Worm (Caenorhabditis elegans): ENCODE measurements around the gene ugt-52.
"Not testable (repeated sequence)": the region's sequence is repeated elsewhere in the genome, so short reads cannot be mapped to it uniquely, and the experiment has no call there.

Gene ugt-52

DNA sequence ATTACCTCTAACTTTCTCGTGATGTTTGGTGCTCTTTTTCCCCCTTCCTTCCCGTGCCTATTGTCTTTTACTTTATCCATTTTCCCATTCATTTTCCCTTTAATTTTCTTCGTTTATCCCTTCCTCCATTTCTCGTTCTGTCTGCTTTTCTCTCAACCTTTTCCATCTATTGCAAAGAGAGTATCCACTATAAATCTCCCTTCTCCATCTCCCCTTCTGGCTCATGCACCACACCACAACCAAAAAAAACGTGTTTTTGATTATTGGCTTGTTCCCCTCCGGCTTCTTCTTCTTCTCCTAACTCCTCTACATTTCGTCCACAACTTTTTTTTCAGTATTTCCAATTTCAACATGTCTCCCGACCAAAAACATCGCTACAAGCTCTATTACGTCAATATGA is 18.3 kb upstream of the ugt-52 start, which contains the start of gene gst-40:
Gene gst-40, plus strand, starts transcription at position 236 of the 400 bp plus-strand sequence.
- TF ChIP-seq med-1 (GFP tag; optimal IDR thresholded peaks at IDR 0.05; ENCODE audit: insufficient read depth) = no peak
- TF ChIP-seq ref-1 (GFP tag; conservative IDR thresholded peaks at IDR 0.05) = no peak
- no peak for TF ChIP-seq flt-1 (GFP tag; IDR thresholded peaks at IDR 0.05)
- TF ChIP-seq cog-1 (tag; optimal IDR thresholded peaks at IDR 0.05) = no peak
- TF ChIP-seq tab-1 (GFP tag; IDR thresholded peaks at IDR 0.05) = no peak
- no peak for TF ChIP-seq klf-2 (GFP tag; conservative IDR thresholded peaks at IDR 0.05)
- TF ChIP-seq T22C8.4 (GFP tag; IDR thresholded peaks at IDR 0.05) = no peak
- no peak for TF ChIP-seq ztf-29 (GFP tag; IDR thresholded peaks at IDR 0.05)
- TF ChIP-seq ztf-23 (GFP tag; IDR thresholded peaks at IDR 0.05) = no peak

DNA sequence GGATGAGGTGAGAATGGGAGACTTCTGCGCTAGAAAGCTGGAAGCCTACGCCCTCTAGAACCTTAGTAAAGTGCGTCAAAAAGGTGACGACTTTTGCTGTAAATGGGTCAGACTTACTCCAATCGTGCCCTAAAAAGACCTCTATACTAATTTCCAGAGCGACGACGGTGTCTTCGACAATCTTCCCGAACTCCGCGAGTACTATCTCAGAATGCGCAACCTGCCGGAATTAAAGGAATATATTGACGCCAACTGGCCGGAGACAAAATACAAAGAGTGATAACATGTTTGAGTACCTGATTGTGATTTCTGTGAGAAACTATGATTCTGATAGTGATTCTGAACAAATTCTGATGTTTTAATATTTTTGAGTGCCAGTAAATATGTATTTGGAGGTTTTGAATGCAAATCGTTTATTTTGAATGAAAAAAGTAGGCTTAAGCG is 16.5 kb upstream of the ugt-52 start:
- TF ChIP-seq T22C8.4 (GFP tag; IDR thresholded peaks at IDR 0.05) (no peak), ztf-29 (GFP tag; IDR thresholded peaks at IDR 0.05) (no peak), med-1 (GFP tag; optimal IDR thresholded peaks at IDR 0.05; ENCODE audit: insufficient read depth) (no peak)

DNA sequence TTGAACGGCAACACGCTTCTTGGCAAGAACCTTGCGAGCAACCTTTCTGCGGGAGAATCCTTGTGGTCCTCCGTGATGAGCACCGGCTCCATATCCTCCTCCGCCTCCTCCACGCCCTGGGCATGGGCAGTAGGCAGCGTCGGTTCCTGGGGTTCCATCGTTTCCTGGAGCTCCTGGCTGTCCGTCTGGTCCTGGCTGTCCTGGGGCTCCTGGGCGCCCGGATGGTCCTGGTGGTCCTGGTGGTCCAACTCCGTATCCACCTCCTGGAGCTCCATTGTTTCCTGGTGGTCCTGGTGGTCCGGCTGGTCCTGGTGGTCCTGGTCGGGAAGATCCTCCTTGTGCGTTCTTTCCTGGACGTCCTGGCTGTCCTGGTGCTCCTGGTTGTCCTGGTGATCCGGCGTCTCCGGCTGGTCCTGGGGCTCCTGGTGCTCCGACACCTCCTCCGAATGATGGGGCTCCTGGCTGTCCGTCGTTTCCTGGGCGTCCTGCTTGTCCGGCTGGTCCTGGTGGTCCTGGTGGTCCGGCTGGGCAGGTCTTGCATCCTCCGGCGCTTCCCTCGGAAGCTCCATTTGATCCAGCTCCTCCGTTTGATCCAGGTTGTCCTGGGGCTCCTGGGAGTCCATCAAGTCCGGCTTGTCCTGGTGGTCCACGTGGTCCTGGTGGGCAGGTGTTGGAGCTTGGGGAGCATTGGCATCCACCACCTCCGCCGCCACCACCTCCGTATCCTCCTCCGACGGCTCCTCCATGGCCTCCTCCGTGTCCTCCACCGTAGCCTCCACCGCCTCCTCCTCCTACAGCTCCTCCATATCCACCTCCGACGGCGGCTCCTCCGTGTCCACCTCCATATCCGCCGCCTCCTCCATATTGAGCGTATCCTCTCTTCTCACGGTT is 15.9 kb upstream of the ugt-52 start:
- TF ChIP-seq klf-2 (GFP tag; conservative IDR thresholded peaks at IDR 0.05) = no peak
- TF ChIP-seq cog-1 (tag; optimal IDR thresholded peaks at IDR 0.05) = no peak
- TF ChIP-seq ztf-29 (GFP tag; IDR thresholded peaks at IDR 0.05) = no peak
- TF ChIP-seq tab-1 (GFP tag; IDR thresholded peaks at IDR 0.05) = peak; percentile 51; the same call in 1 of the 2 replicates
- no peak for TF ChIP-seq flt-1 (GFP tag; IDR thresholded peaks at IDR 0.05)
- 0 out of 2 replicates have a peak, but pooled peaks have one; percentile 20 for TF ChIP-seq ztf-23 (GFP tag; IDR thresholded peaks at IDR 0.05)
- no peak for TF ChIP-seq ref-1 (GFP tag; conservative IDR thresholded peaks at IDR 0.05)
- TF ChIP-seq med-1 (GFP tag; optimal IDR thresholded peaks at IDR 0.05; ENCODE audit: insufficient read depth) = no peak
- TF ChIP-seq T22C8.4 (GFP tag; IDR thresholded peaks at IDR 0.05) = no peak

DNA sequence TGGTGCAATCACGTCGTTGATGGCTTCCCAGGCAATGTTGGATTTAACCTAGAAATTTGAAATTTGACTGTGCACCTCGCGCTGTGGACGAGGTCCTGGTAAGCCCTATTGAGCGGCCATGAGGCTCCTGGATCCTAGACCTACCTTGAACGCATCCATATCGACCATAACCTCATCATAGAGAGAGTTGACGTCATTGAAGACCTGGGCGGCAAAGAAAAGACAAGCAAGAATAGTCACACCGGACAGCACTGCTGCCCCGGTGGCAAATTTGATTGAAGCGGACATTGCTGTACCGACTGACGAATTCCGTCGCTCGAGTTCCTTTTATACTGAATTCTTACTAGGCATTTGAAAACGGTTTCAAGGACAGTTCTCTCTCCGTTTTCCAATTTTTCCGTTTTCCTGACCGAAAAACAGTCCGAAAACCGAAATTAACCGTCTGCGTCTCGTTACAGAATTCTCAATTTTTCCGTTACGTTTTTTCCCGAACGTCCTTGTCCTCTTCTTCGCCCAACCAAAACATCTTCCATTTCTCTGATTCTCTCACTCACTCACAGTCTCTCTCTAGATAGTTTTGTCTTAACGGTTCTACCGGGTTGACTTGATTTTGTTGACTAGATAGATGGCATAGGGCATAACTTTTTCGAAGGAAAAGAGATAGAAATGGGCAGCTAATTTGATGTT is 15.1 kb upstream of the ugt-52 start, which contains the start of gene col-103:
Gene col-103, minus strand, starts transcription at position 302 of the 687 bp plus-strand sequence.
- TF ChIP-seq ref-1 (GFP tag; conservative IDR thresholded peaks at IDR 0.05) = no peak

DNA sequence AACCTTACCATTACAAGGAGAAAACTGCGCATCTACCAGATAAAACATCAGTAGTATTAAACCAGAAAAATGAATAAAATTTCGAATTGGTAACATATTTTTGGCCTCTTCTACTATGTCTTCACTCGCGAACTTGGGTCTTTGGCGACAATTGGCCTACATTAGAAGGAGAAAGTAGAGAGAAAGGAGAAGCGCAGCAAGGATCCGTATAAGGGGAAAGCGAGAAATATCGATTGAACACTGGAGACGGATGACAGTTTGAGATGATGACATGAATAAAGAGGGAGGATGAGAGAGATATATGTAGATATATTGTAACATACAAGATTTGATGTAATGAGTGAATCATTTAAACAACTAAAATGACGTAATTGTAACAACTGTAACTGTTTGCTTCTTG is 10.3 kb upstream of the ugt-52 start, which contains the start of gene F56B3.2:
Gene F56B3.2, minus strand, starts transcription at position 273 of the 400 bp plus-strand sequence.
- TF ChIP-seq ref-1 (GFP tag; conservative IDR thresholded peaks at IDR 0.05) = no peak
- no peak for TF ChIP-seq cog-1 (tag; optimal IDR thresholded peaks at IDR 0.05)
- TF ChIP-seq klf-2 (GFP tag; conservative IDR thresholded peaks at IDR 0.05) = no peak
- no peak for TF ChIP-seq ztf-23 (GFP tag; IDR thresholded peaks at IDR 0.05)
- no peak for TF ChIP-seq ztf-29 (GFP tag; IDR thresholded peaks at IDR 0.05)
- no peak for TF ChIP-seq flt-1 (GFP tag; IDR thresholded peaks at IDR 0.05)
- TF ChIP-seq tab-1 (GFP tag; IDR thresholded peaks at IDR 0.05) = no peak
- no peak for TF ChIP-seq med-1 (GFP tag; optimal IDR thresholded peaks at IDR 0.05; ENCODE audit: insufficient read depth)
- TF ChIP-seq T22C8.4 (GFP tag; IDR thresholded peaks at IDR 0.05) = no peak

DNA sequence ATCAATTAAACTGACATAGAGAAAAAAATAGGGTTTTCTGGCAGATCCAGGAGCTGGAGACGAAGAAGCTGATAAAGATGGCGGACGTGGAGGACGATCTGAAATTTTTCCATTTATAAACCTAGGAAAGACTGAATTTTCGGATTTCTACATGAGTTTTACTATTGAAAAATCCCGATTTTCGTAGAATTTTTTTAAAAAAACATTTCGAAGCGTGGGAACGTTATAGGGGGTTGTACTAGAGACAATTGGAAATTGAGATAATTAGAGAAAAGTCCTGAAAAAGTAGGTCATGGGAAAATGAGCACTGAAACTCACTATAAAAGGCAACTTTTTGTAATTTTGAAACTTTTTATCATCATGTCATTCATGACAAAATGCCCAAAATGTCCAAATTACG is 7.5 kb upstream of the ugt-52 start, which contains the start of gene F56B3.9:
Gene F56B3.9, plus strand, starts transcription at position 301 of the 400 bp plus-strand sequence.
- not testable (repeated sequence) for TF ChIP-seq flt-1, tab-1, ztf-29 (GFP tag; IDR thresholded peaks at IDR 0.05)

DNA sequence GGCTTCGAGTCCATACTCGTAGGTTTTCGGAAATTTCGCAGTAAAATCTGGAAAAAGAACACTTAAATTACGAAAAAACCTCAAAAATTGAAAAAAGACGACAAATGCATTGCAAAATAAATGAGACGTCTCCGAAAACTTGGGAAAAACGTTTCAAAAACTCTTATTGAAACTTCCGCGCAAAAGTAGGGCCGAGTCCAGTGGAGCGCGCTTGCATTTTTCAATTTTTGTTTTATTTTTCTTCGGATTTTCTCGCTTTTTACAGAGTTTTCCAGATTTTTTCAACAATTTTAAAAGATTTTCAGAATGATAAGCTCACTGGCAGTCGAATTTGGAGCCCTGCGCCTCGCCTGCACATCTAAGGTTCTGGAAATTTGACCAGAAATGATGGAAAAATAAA is 5.7 kb upstream of the ugt-52 start, which contains the start of gene mrpl-2:
Gene mrpl-2, plus strand, starts transcription at position 307 of the 400 bp plus-strand sequence.
- no peak for TF ChIP-seq cog-1 (tag; optimal IDR thresholded peaks at IDR 0.05)
- TF ChIP-seq med-1 (GFP tag; optimal IDR thresholded peaks at IDR 0.05; ENCODE audit: insufficient read depth) = no peak

DNA sequence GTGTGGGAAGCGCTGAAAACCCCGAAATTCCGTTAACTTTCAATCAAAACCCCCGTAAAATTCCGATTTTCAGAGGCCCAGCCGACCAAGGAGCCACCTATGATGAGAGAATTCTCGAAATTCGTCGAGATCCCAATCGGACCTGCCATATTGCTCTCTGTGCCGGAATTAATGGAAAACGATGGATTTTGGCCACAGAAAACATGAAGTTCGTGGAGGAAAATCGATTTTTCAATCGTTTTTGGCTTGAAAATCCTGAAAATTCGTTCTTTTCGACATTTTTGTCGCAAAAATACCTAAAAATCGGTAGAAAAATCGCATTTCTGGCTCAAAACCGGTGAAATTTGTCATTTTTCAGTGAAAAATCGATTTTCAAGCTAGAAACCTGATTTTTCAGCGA is 5.0 kb upstream of the ugt-52 start:
- no peak for TF ChIP-seq ztf-29 (GFP tag; IDR thresholded peaks at IDR 0.05)
- no peak for TF ChIP-seq ztf-23 (GFP tag; IDR thresholded peaks at IDR 0.05)
- TF ChIP-seq ref-1 (GFP tag; conservative IDR thresholded peaks at IDR 0.05) = no peak
- TF ChIP-seq tab-1 (GFP tag; IDR thresholded peaks at IDR 0.05) = no peak
- TF ChIP-seq T22C8.4 (GFP tag; IDR thresholded peaks at IDR 0.05) = no peak
- TF ChIP-seq klf-2 (GFP tag; conservative IDR thresholded peaks at IDR 0.05) = no peak
- no peak for TF ChIP-seq cog-1 (tag; optimal IDR thresholded peaks at IDR 0.05)
- no peak for TF ChIP-seq flt-1 (GFP tag; IDR thresholded peaks at IDR 0.05)
- TF ChIP-seq med-1 (GFP tag; optimal IDR thresholded peaks at IDR 0.05; ENCODE audit: insufficient read depth) = no peak

DNA sequence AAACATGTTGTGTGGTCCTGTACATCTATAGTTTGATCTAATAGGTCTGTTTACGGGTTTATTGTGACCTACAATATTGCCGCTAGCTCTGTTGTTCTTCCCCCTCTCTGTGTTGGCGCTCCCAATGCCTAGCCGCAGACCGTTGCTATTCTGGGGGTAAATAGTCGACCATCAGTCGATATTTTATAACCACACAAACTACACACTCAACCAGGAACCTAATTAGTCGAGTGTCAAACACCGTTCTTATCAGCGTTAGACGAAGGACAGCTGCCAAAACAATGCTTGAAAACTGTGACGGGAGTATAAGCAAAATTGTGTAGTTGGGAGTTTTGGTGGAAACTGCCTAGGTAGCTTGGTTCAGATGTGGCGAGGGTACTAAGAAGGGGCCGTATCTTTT is 3.8 kb downstream of the ugt-52 start:
- TF ChIP-seq ref-1 (GFP tag; conservative IDR thresholded peaks at IDR 0.05) (no peak), tab-1 (GFP tag; IDR thresholded peaks at IDR 0.05) (no peak), cog-1 (tag; optimal IDR thresholded peaks at IDR 0.05) (no peak), ztf-29 (GFP tag; IDR thresholded peaks at IDR 0.05) (no peak), klf-2 (GFP tag; conservative IDR thresholded peaks at IDR 0.05) (no peak), T22C8.4 (GFP tag; IDR thresholded peaks at IDR 0.05) (no peak), ztf-23 (GFP tag; IDR thresholded peaks at IDR 0.05) (no peak), med-1 (GFP tag; optimal IDR thresholded peaks at IDR 0.05; ENCODE audit: insufficient read depth) (no peak), flt-1 (GFP tag; IDR thresholded peaks at IDR 0.05) (no peak)

DNA sequence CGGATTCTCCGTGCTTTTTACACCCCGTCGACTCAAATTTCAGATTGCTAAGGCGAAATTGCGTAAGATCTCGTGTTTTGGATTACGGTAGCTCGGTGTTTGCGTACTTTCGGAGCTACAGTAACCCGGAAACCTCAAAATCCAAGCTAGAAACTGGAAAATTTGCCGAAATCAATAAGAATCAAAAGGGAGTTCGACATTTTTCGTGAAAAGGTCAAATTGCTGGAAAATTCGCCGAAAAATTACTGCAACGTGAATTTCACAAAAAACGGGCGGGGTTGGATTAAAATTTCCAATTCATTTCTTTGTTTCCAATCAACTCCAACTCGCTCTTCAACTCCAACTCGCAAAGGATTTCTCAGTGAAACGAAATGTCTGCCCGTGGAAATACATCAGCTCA is 9.2 kb downstream of the ugt-52 start, which contains the start of gene F56B3.6:
Gene F56B3.6, plus strand, starts transcription at position 301 of the 400 bp plus-strand sequence.
- TF ChIP-seq tab-1 (GFP tag; IDR thresholded peaks at IDR 0.05) (no peak), ref-1 (GFP tag; conservative IDR thresholded peaks at IDR 0.05) (no peak), med-1 (GFP tag; optimal IDR thresholded peaks at IDR 0.05; ENCODE audit: insufficient read depth) (no peak), flt-1 (GFP tag; IDR thresholded peaks at IDR 0.05) (no peak), cog-1 (tag; optimal IDR thresholded peaks at IDR 0.05) (no peak), klf-2 (GFP tag; conservative IDR thresholded peaks at IDR 0.05) (no peak), T22C8.4 (GFP tag; IDR thresholded peaks at IDR 0.05) (no peak), ztf-29 (GFP tag; IDR thresholded peaks at IDR 0.05) (no peak), ztf-23 (GFP tag; IDR thresholded peaks at IDR 0.05) (no peak)

Data from whole organism, midembryonic.